Worm (Caenorhabditis elegans): ENCODE data around the gene Y47D3A.21.
A peak's percentile ranks its signal among the peaks of the same experiment; 100 is the strongest.

The Y47D3A.21 gene

ce11 chrIII:11237741-11238140 lies 41.0 kb downstream of the Y47D3A.21 start:
- TF ChIP-seq nhr-237 (tag; optimal IDR thresholded peaks at IDR 0.05) = no peak
- TF ChIP-seq ZK546.5 (tag; optimal IDR thresholded peaks at IDR 0.05) = no peak
- TF ChIP-seq mbf-1 (tag; optimal IDR thresholded peaks at IDR 0.05) = no peak
- no peak for TF ChIP-seq C34F6.9 (tag; optimal IDR thresholded peaks at IDR 0.05)
- no peak for TF ChIP-seq ceh-16 (tag; optimal IDR thresholded peaks at IDR 0.05)

ce11 chrIII:11236788-11237187 lies 41.9 kb downstream of the Y47D3A.21 start, which contains the start of the genes Y47D3A.14 and aakb-2:
TSS of gene Y47D3A.14 (minus strand) at chrIII:11236868.
TSS of gene aakb-2 (plus strand) at chrIII:11237143.
- TF ChIP-seq ztf-4 (tag; optimal IDR thresholded peaks at IDR 0.05) = peak; percentile 7
- no peak for TF ChIP-seq nhr-77 (tag; optimal IDR thresholded peaks at IDR 0.05)
- peak; percentile 34 for TF ChIP-seq snpc-4 (tag; optimal IDR thresholded peaks at IDR 0.05)
- TF ChIP-seq nhr-129 (tag; optimal IDR thresholded peaks at IDR 0.05) = peak; percentile 0
- no peak for TF ChIP-seq mdl-1 (tag; optimal IDR thresholded peaks at IDR 0.05)
- TF ChIP-seq crh-2 (tag; optimal IDR thresholded peaks at IDR 0.05) = peak; percentile 43
- no peak for TF ChIP-seq fos-1 (tag; optimal IDR thresholded peaks at IDR 0.05)
- TF ChIP-seq lin-13 (GFP tag; optimal IDR thresholded peaks at IDR 0.05) = peak; percentile 36
- peak; percentile 21 for TF ChIP-seq nhr-25 (tag; optimal IDR thresholded peaks at IDR 0.05)
- TF ChIP-seq lsy-2 (tag; optimal IDR thresholded peaks at IDR 0.05) = peak in 1 of 2 experiments; percentile 62
- TF ChIP-seq C34F6.9 (tag; optimal IDR thresholded peaks at IDR 0.05) = peak; percentile 56
- TF ChIP-seq egl-27 (tag; optimal IDR thresholded peaks at IDR 0.05) = no peak
- TF ChIP-seq gmeb-1 (tag; optimal IDR thresholded peaks at IDR 0.05) = peak; percentile 40
- TF ChIP-seq zag-1 (tag; optimal IDR thresholded peaks at IDR 0.05) = no peak
- TF ChIP-seq sma-9 (GFP tag; optimal IDR thresholded peaks at IDR 0.05) = peak; percentile 57
- TF ChIP-seq sma-9 (tag; optimal IDR thresholded peaks at IDR 0.05) = no peak
- peak; percentile 25 for TF ChIP-seq nhr-21 (tag; optimal IDR thresholded peaks at IDR 0.05)
- TF ChIP-seq lin-11 (tag; optimal IDR thresholded peaks at IDR 0.05) = peak; percentile 57
- TF ChIP-seq unc-55 (GFP tag; optimal IDR thresholded peaks at IDR 0.05) = peak; percentile 77
- peak; percentile 26 for TF ChIP-seq F13H6.1 (tag; optimal IDR thresholded peaks at IDR 0.05)
- TF ChIP-seq sma-3 (GFP tag; optimal IDR thresholded peaks at IDR 0.05) = peak; percentile 45

ce11 chrIII:11234742-11235141 lies 44.0 kb downstream of the Y47D3A.21 start, which contains the start of gene Y47D3A.34:
TSS of gene Y47D3A.34 (minus strand) at chrIII:11234861.
- no peak for TF ChIP-seq gmeb-1 (tag; optimal IDR thresholded peaks at IDR 0.05)
- TF ChIP-seq peb-1 (tag; optimal IDR thresholded peaks at IDR 0.05) = no peak
- no peak for TF ChIP-seq R02D3.7 (tag; optimal IDR thresholded peaks at IDR 0.05)
- TF ChIP-seq ztf-11 (tag; optimal IDR thresholded peaks at IDR 0.05) = no peak
- no peak for TF ChIP-seq ZK546.5 (tag; optimal IDR thresholded peaks at IDR 0.05)
- no peak for TF ChIP-seq nhr-6 (tag; optimal IDR thresholded peaks at IDR 0.05)
- no peak for TF ChIP-seq ztf-1 (GFP tag; conservative IDR thresholded peaks at IDR 0.05)
- no peak for TF ChIP-seq unc-62 (GFP tag; optimal IDR thresholded peaks at IDR 0.05)
- TF ChIP-seq aly-2 (tag; optimal IDR thresholded peaks at IDR 0.05) = no peak
- no peak for TF ChIP-seq unc-55 (GFP tag; optimal IDR thresholded peaks at IDR 0.05)
- TF ChIP-seq unc-39 (tag; optimal IDR thresholded peaks at IDR 0.05) = no peak
- no peak for TF ChIP-seq nhr-129 (tag; optimal IDR thresholded peaks at IDR 0.05)

ce11 chrIII:11231969-11232368 lies 46.7 kb downstream of the Y47D3A.21 start, which contains the start of gene elo-8:
TSS of gene elo-8 (minus strand) at chrIII:11232069.
- TF ChIP-seq lin-39 (tag; optimal IDR thresholded peaks at IDR 0.05) (no peak), snpc-4 (tag; optimal IDR thresholded peaks at IDR 0.05) (no peak), aly-2 (tag; optimal IDR thresholded peaks at IDR 0.05) (no peak)

ce11 chrIII:11231408-11231807 lies 47.3 kb downstream of the Y47D3A.21 start:
- no peak for TF ChIP-seq R02D3.7 (tag; optimal IDR thresholded peaks at IDR 0.05)
- no peak for TF ChIP-seq zag-1 (tag; optimal IDR thresholded peaks at IDR 0.05)
- no peak for TF ChIP-seq sma-9 (GFP tag; optimal IDR thresholded peaks at IDR 0.05)
- TF ChIP-seq sma-9 (tag; optimal IDR thresholded peaks at IDR 0.05) = no peak
- TF ChIP-seq nhr-23 (tag; optimal IDR thresholded peaks at IDR 0.05) = no peak
- no peak for TF ChIP-seq nhr-12 (tag; optimal IDR thresholded peaks at IDR 0.05)
- TF ChIP-seq nhr-77 (tag; optimal IDR thresholded peaks at IDR 0.05) = no peak
- TF ChIP-seq elt-3 (tag; optimal IDR thresholded peaks at IDR 0.05) = no peak

Data from whole organism, L2 larva.